Worm (Caenorhabditis elegans) whole organism, L4/young adult: Measurements from ENCODE around the gene K04C1.2.

ENCODE experiments used
- W03F9.2 ChIP-seq: fragments of 150-350 bp; optimal IDR thresholded peaks from 2 replicates; lab custom pipeline; 2014; ENCODE audit warnings: missing biosample characterization, missing genetic modification characterization
- him-1 ChIP-seq: sonication (generic microtip); optimal IDR thresholded peaks from 2 replicates; lab custom pipeline; 2016; ENCODE audit warnings: missing genotype, missing genetic modification reagents, missing genetic modification characterization, missing compliant biosample characterization

ce11 chrX:14240205-14240604 lies 1.7 kb downstream of the K04C1.2 start:
- TF ChIP-seq W03F9.2 (tag; lab: Kevin White, UChicago) (no peak), him-1 (tag; lab: Kevin White, UChicago) (no peak)
